Fruit fly (Drosophila melanogaster): Measurements from ENCODE around the gene Syx7.

The Syx7 gene

DNA sequence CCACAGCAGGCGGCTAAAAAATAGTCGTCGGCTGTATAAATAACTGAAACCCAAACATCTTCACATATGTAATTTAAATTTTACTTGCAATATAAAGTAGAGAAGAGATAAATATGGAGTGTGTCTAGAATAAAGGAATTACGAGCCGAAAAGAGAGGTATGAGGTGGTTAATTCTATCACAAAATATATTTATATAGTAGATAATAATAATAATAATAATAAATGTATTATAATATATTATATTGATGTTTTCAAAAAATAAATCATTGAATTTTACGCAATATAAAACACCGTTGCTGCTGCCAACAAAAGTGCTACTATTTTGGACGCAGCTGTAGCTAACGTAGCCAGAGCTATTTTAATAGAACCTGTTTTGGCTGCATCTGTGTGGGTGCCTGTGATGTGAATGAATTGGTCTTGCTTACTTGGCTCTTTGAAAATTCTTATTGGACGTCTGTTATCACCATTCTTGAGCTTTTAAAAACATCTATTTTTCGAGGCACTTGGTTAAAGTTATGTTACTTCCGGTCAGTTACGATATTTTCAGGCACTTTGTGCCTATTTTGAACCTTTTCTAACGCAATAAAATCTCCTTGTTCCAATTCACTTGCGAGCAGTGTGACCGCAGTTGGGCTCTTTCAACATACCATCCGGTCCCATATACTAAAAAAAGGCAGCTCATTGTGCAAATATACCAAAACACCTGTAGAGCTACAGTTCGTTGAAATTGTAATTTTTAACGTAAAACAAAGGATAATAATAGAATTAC lies 51.4 kb downstream of the Syx7 start, which contains the start of gene Hr78 (continued):
- TF ChIP-seq NfI (GFP tag; optimal IDR thresholded peaks at IDR 0.05) (peak; percentile 77), CG5180 (GFP tag; optimal IDR thresholded peaks at IDR 0.05) (peak; percentile 65), Ptx1 (GFP tag; IDR thresholded peaks at IDR 0.05) (peak; percentile 72), oc (tag; optimal IDR thresholded peaks at IDR 0.05) (no peak), so (GFP tag; IDR thresholded peaks at IDR 0.05) (0 out of 3 replicates have a peak, but pooled peaks have one; percentile 54), Mrtf (GFP tag; IDR thresholded peaks at IDR 0.05) (peak; percentile 52; the same call in 1 of the 3 replicates), CG4730 (GFP tag; IDR thresholded peaks at IDR 0.05) (no peak), CG18011 (GFP tag; optimal IDR thresholded peaks at IDR 0.05) (peak; percentile 54), CG6813 (GFP tag; optimal IDR thresholded peaks at IDR 0.05) (peak; percentile 85), CG11723 (GFP tag; optimal IDR thresholded peaks at IDR 0.05) (peak; percentile 63), CG7372 (GFP tag; IDR thresholded peaks at IDR 0.05) (peak; percentile 66), p53 (GFP tag; optimal IDR thresholded peaks at IDR 0.05) (no peak), sr (GFP tag; IDR thresholded peaks at IDR 0.05) (no peak), hkb (optimal IDR thresholded peaks at IDR 0.05) (no peak), hkb (GFP tag; IDR thresholded peaks at IDR 0.05) (peak; percentile 88), ttk (GFP tag; IDR thresholded peaks at IDR 0.05) (no peak; the same call in 1 of the 2 replicates), CG6254 (GFP tag; optimal IDR thresholded peaks at IDR 0.05) (peak; percentile 72), Usf (GFP tag; optimal IDR thresholded peaks at IDR 0.05) (peak; percentile 54), CG34422 (GFP tag; IDR thresholded peaks at IDR 0.05) (peak; percentile 51; the same call in 2 of the 3 replicates), CG2199 (GFP tag; IDR thresholded peaks at IDR 0.05) (no peak), CG10267 (tag; optimal IDR thresholded peaks at IDR 0.05) (peak; percentile 82), ssp (GFP tag; IDR thresholded peaks at IDR 0.05) (no peak), CG10321 (GFP tag; IDR thresholded peaks at IDR 0.05) (peak; percentile 64), CG17829 (tag; optimal IDR thresholded peaks at IDR 0.05) (peak; percentile 88), odd (GFP tag; optimal IDR thresholded peaks at IDR 0.05) (peak; percentile 87), CHES-1-like (GFP tag; optimal IDR thresholded peaks at IDR 0.05) (no peak), CG14667 (GFP tag; IDR thresholded peaks at IDR 0.05) (no peak; the same call in 1 of the 2 replicates), BEAF-32 (GFP tag; optimal IDR thresholded peaks at IDR 0.05) (peak; percentile 29), HLHmδ (GFP tag; optimal IDR thresholded peaks at IDR 0.05) (no peak), jing (GFP tag; optimal IDR thresholded peaks at IDR 0.05) (no peak), CrebB (tag; optimal IDR thresholded peaks at IDR 0.05) (peak; percentile 17), crp (GFP tag; optimal IDR thresholded peaks at IDR 0.05) (peak in 1 of 2 experiments; percentile 4), CG6791 (GFP tag; IDR thresholded peaks at IDR 0.05; ENCODE audit: partially characterized antibody) (no peak), GATAe (GFP tag; conservative IDR thresholded peaks at IDR 0.05) (no peak), MBD-R2 (GFP tag; IDR thresholded peaks at IDR 0.05) (peak; percentile 43), HLH3B (GFP tag; IDR thresholded peaks at IDR 0.05) (peak; percentile 55; the same call in 1 of the 2 replicates), bowl (GFP tag; IDR thresholded peaks at IDR 0.05) (no peak), CG3407 (GFP tag; optimal IDR thresholded peaks at IDR 0.05) (peak; percentile 54), zfh1 (GFP tag; IDR thresholded peaks at IDR 0.05) (peak; percentile 71), CG3838 (GFP tag; optimal IDR thresholded peaks at IDR 0.05) (peak; percentile 19), CG1602 (GFP tag; optimal IDR thresholded peaks at IDR 0.05) (peak; percentile 56), Deaf1 (tag; optimal IDR thresholded peaks at IDR 0.05) (peak; percentile 69), Hand (GFP tag; optimal IDR thresholded peaks at IDR 0.05) (peak; percentile 86), CG13894 (tag; optimal IDR thresholded peaks at IDR 0.05) (no peak), CG31224 (GFP tag; IDR thresholded peaks at IDR 0.05) (peak; percentile 45), CG30020 (tag; optimal IDR thresholded peaks at IDR 0.05) (peak; percentile 50), pho (GFP tag; optimal IDR thresholded peaks at IDR 0.05) (no peak), en (GFP tag; optimal IDR thresholded peaks at IDR 0.05) (no peak), schlank (tag; optimal IDR thresholded peaks at IDR 0.05) (no peak)
